Worm (Caenorhabditis elegans): ENCODE measurements around the gene atp-5.

Gene atp-5

DNA sequence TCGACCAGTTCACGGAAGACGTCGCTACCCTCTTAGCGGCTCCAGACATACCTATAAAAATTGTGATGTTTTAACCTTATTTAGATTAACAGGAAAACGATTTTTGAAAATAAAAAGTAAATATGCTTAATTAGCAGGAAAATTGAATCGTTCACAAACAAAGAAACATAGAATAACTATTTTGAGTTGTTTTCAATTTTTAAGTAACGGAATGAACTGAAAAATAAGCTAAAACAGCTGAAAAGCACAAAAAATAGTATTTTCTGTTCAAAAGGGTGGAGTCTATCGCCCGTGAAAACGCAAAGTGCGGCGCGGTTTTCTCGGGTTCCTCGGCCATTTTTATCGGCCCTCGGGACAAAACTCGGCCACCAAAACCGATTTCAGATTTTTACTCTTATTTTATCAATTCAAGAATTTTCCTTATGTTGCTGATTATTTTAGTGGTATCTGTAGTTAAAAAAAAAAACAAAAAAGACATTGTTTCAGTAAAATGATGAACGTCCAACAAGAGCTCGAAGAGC is at the start of gene atp-5, which contains the start of gene lmtr-3:
Gene atp-5, minus strand, starts transcription at position 51 of the 521 bp plus-strand sequence.
Gene lmtr-3, plus strand, starts transcription at position 370 of the 521 bp plus-strand sequence.
- no peak for TF ChIP-seq tab-1 (GFP tag; IDR thresholded peaks at IDR 0.05)
- peak; percentile 34 for TF ChIP-seq cog-1 (tag; optimal IDR thresholded peaks at IDR 0.05)
- TF ChIP-seq T22C8.4 (GFP tag; IDR thresholded peaks at IDR 0.05), result peak; percentile 57; the same call in 1 of the 2 replicates
- TF ChIP-seq ztf-29 (GFP tag; IDR thresholded peaks at IDR 0.05), result no peak
- TF ChIP-seq ref-1 (GFP tag; conservative IDR thresholded peaks at IDR 0.05), result no peak
- TF ChIP-seq med-1 (GFP tag; optimal IDR thresholded peaks at IDR 0.05; ENCODE audit: insufficient read depth), result no peak
- TF ChIP-seq ztf-23 (GFP tag; IDR thresholded peaks at IDR 0.05), result peak; percentile 76
- TF ChIP-seq flt-1 (GFP tag; IDR thresholded peaks at IDR 0.05), result peak; percentile 60
- no peak for TF ChIP-seq klf-2 (GFP tag; conservative IDR thresholded peaks at IDR 0.05)

DNA sequence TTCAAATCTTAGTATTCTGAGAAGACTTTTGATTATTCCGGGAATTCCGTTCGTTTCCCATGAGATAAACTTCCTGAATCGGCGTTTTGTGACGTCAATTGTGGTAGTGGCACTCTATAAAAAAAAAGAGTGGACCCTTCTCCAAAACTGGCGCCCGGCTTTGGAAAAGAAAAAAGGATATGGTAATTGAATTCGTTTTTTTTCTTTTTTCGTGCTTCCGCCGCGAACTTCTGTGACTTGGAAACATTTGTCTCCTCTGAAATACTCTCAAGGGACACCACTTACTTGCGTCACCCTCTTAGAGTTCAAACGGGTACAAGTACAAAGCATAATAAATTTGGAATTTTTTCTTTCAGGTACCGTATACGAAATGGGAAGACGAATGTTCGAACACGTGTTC is 49.0 kb upstream of the atp-5 start:
- no peak for TF ChIP-seq T22C8.4 (GFP tag; IDR thresholded peaks at IDR 0.05)
- no peak for TF ChIP-seq klf-2 (GFP tag; conservative IDR thresholded peaks at IDR 0.05)
- no peak for TF ChIP-seq ztf-23 (GFP tag; IDR thresholded peaks at IDR 0.05)
- no peak for TF ChIP-seq ref-1 (GFP tag; conservative IDR thresholded peaks at IDR 0.05)
- no peak for TF ChIP-seq cog-1 (tag; optimal IDR thresholded peaks at IDR 0.05)
- no peak for TF ChIP-seq ztf-29 (GFP tag; IDR thresholded peaks at IDR 0.05)
- TF ChIP-seq tab-1 (GFP tag; IDR thresholded peaks at IDR 0.05), result no peak
- TF ChIP-seq flt-1 (GFP tag; IDR thresholded peaks at IDR 0.05), result no peak
- no peak for TF ChIP-seq med-1 (GFP tag; optimal IDR thresholded peaks at IDR 0.05; ENCODE audit: insufficient read depth)

DNA sequence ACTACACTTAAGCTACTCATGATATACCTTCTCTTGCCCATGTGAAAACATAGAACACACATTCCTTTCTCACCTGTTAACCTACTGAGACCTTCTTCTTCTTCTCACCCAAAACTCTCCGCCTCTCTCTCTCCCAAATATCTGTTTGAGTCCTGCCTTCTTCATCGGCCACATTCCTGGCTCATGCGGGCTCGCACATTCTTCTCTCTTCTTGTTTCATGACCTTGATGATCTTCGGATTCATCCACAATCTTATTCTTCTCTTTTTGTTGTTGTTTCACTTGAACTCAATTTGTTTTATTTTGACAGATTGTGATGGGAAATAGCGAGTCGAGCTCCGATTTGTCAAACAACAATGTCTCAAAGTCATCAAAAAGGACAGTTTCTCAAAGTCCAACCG is 48.2 kb upstream of the atp-5 start, which contains the start of gene T19C4.5:
Gene T19C4.5, plus strand, starts transcription at position 308 of the 400 bp plus-strand sequence.
- TF ChIP-seq T22C8.4 (GFP tag; IDR thresholded peaks at IDR 0.05), result no peak
- no peak for TF ChIP-seq ztf-23 (GFP tag; IDR thresholded peaks at IDR 0.05)
- TF ChIP-seq ztf-29 (GFP tag; IDR thresholded peaks at IDR 0.05), result no peak
- no peak for TF ChIP-seq klf-2 (GFP tag; conservative IDR thresholded peaks at IDR 0.05)
- no peak for TF ChIP-seq flt-1 (GFP tag; IDR thresholded peaks at IDR 0.05)
- no peak for TF ChIP-seq med-1 (GFP tag; optimal IDR thresholded peaks at IDR 0.05; ENCODE audit: insufficient read depth)
- no peak for TF ChIP-seq cog-1 (tag; optimal IDR thresholded peaks at IDR 0.05)
- no peak for TF ChIP-seq tab-1 (GFP tag; IDR thresholded peaks at IDR 0.05)
- no peak for TF ChIP-seq ref-1 (GFP tag; conservative IDR thresholded peaks at IDR 0.05)

DNA sequence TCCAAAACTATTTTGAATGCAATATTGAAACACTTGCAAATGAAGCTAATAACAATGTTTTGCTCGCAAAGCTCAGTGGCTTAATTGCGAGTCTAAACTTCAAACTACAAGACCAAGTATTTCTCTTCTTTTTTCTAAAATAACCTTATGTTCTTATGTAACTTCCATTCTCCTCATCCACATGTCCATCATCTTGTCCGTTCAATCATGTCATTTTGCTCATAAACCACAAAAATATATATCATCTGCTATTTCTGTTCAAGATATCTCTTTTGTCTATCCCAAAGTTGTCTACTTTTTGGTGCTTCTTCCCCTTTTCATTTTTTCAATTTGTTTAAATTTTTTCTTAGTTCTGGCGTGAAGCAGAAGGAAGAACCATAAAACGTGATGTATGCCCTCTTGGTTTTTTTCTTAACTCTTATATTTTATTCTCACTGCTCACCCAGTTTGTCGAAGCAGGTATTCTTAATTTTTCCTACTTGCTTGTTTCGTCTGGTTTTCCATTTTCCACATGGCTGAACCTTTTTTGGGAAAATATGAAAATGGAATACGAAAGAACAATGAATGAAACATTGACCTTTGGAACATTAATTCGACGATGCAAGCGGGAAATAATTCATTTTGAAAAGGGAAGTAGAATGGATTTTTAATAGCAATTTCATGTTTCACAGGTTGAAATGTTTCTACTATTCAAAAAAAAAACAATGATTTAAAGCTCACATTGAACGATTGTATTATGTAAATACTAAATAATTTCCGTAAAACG is 47.1 kb upstream of the atp-5 start:
- TF ChIP-seq tab-1 (GFP tag; IDR thresholded peaks at IDR 0.05) (no peak), flt-1 (GFP tag; IDR thresholded peaks at IDR 0.05) (no peak), ztf-29 (GFP tag; IDR thresholded peaks at IDR 0.05) (no peak), ref-1 (GFP tag; conservative IDR thresholded peaks at IDR 0.05) (no peak), T22C8.4 (GFP tag; IDR thresholded peaks at IDR 0.05) (no peak), med-1 (GFP tag; optimal IDR thresholded peaks at IDR 0.05; ENCODE audit: insufficient read depth) (no peak), cog-1 (tag; optimal IDR thresholded peaks at IDR 0.05) (no peak), klf-2 (GFP tag; conservative IDR thresholded peaks at IDR 0.05) (no peak), ztf-23 (GFP tag; IDR thresholded peaks at IDR 0.05) (no peak)

DNA sequence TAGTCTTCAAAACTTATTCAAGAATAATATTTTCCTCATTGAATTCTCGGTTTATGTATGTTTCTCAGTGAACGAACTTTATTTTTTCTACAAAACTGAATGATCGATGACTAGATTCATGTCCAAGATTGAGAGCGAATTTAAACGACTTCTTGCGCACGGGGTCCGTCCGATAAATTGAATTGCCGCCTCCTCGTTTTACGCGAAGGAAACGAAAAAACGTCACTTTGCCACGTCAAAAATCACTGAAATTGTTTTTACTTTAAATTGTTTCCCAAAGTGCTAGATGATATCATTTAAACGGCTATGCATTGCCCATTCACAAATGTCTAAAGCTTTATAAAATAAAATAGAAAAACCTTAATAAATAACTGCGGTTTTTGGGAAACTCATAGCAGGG is 44.1 kb upstream of the atp-5 start:
- TF ChIP-seq ref-1 (GFP tag; conservative IDR thresholded peaks at IDR 0.05) (no peak), ztf-29 (GFP tag; IDR thresholded peaks at IDR 0.05) (no peak), med-1 (GFP tag; optimal IDR thresholded peaks at IDR 0.05; ENCODE audit: insufficient read depth) (no peak), tab-1 (GFP tag; IDR thresholded peaks at IDR 0.05) (no peak), ztf-23 (GFP tag; IDR thresholded peaks at IDR 0.05) (no peak), klf-2 (GFP tag; conservative IDR thresholded peaks at IDR 0.05) (no peak), T22C8.4 (GFP tag; IDR thresholded peaks at IDR 0.05) (no peak), flt-1 (GFP tag; IDR thresholded peaks at IDR 0.05) (no peak), cog-1 (tag; optimal IDR thresholded peaks at IDR 0.05) (no peak)

DNA sequence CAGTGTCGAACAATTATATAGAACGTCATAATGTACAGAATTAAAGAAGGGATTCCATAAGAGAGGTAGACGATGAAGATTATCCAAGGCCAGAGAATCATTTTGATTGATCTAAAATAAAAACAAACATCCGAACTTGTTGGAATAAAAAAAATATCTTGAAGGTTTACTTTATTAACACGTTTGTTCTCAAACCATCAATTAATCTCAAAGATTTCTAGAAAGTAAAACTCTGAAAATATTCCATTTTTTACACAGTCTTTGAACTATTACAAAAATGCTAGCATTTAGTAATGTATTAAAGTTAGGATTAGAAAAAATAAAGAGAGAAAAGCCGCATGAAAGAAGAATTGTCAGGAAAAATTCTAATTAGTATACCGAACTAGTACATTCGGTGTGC is 40.8 kb upstream of the atp-5 start, which contains the start of gene srg-40:
Gene srg-40, minus strand, starts transcription at position 101 of the 400 bp plus-strand sequence.
- no peak for TF ChIP-seq T22C8.4 (GFP tag; IDR thresholded peaks at IDR 0.05)
- TF ChIP-seq ztf-29 (GFP tag; IDR thresholded peaks at IDR 0.05), result no peak
- TF ChIP-seq cog-1 (tag; optimal IDR thresholded peaks at IDR 0.05), result no peak
- TF ChIP-seq klf-2 (GFP tag; conservative IDR thresholded peaks at IDR 0.05), result no peak
- TF ChIP-seq ztf-23 (GFP tag; IDR thresholded peaks at IDR 0.05), result no peak
- no peak for TF ChIP-seq flt-1 (GFP tag; IDR thresholded peaks at IDR 0.05)
- TF ChIP-seq ref-1 (GFP tag; conservative IDR thresholded peaks at IDR 0.05), result no peak
- TF ChIP-seq med-1 (GFP tag; optimal IDR thresholded peaks at IDR 0.05; ENCODE audit: insufficient read depth), result no peak
- TF ChIP-seq tab-1 (GFP tag; IDR thresholded peaks at IDR 0.05), result no peak

DNA sequence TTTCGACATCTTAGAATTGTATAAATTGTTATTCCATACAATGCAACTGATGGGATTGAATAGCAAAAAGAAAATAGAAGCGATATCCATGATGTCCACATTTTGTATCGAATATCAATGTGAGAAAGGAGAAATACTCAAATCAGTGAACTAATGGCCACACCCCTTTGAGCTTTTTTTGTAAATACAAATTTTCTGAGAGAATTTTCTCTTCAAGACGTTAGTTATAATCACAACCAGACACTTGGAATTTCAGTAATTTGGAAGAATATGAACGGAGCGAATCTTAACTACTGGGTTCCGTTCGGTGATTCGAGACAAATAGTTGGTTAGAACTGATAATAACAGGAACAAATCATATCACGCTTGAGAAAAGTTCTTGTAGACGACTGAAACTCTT is 38.1 kb upstream of the atp-5 start, which contains the start of gene srg-41:
Gene srg-41, minus strand, starts transcription at position 101 of the 400 bp plus-strand sequence.
- TF ChIP-seq med-1 (GFP tag; optimal IDR thresholded peaks at IDR 0.05; ENCODE audit: insufficient read depth), result no peak
- TF ChIP-seq T22C8.4 (GFP tag; IDR thresholded peaks at IDR 0.05), result no peak
- no peak for TF ChIP-seq ref-1 (GFP tag; conservative IDR thresholded peaks at IDR 0.05)
- no peak for TF ChIP-seq ztf-29 (GFP tag; IDR thresholded peaks at IDR 0.05)
- no peak for TF ChIP-seq tab-1 (GFP tag; IDR thresholded peaks at IDR 0.05)
- no peak for TF ChIP-seq flt-1 (GFP tag; IDR thresholded peaks at IDR 0.05)
- no peak for TF ChIP-seq klf-2 (GFP tag; conservative IDR thresholded peaks at IDR 0.05)
- TF ChIP-seq ztf-23 (GFP tag; IDR thresholded peaks at IDR 0.05), result no peak
- TF ChIP-seq cog-1 (tag; optimal IDR thresholded peaks at IDR 0.05), result no peak

DNA sequence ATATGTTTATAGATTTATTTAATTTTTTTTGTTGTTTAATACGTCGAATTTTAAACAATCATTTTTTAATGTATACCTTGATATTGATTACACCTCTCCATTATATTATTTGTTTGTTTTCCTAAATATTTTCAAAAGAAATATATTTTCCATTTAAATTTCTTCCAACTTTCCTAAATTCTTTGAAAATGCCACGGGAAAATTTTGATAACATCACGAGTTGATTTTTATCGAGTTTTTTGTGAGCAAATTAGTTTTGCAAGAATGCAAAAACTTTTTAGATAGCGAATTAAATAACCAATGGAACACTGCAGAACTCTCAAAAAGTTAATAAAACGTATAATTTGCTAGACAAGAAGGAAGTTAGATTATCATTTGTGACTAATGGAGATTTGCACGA is 34.3 kb upstream of the atp-5 start, which contains the start of gene srg-42:
Gene srg-42, minus strand, starts transcription at position 101 of the 400 bp plus-strand sequence.
- TF ChIP-seq cog-1 (tag; optimal IDR thresholded peaks at IDR 0.05), result no peak
- no peak for TF ChIP-seq tab-1 (GFP tag; IDR thresholded peaks at IDR 0.05)
- TF ChIP-seq klf-2 (GFP tag; conservative IDR thresholded peaks at IDR 0.05), result no peak

DNA sequence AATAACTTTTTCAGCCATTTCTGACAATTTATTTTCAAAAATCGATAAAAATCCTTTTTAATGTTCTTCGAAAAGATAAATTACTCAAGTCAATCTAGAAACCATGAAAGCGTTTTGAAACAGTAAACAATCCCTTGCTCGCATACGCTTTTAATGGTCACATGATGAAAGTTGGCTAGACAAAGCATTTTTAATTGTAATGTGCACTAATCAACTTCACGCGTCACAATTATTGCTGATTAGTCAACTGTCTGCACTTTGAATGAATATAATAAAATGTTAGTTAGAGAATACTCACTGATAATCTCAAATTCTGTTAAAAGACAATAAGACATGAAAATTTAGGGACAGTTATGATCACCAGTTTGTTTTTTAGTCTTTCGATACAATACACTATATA is 32.9 kb upstream of the atp-5 start:
- TF ChIP-seq klf-2 (GFP tag; conservative IDR thresholded peaks at IDR 0.05), result no peak
- TF ChIP-seq flt-1 (GFP tag; IDR thresholded peaks at IDR 0.05), result no peak
- no peak for TF ChIP-seq ztf-23 (GFP tag; IDR thresholded peaks at IDR 0.05)
- TF ChIP-seq med-1 (GFP tag; optimal IDR thresholded peaks at IDR 0.05; ENCODE audit: insufficient read depth), result no peak
- TF ChIP-seq cog-1 (tag; optimal IDR thresholded peaks at IDR 0.05), result no peak
- no peak for TF ChIP-seq T22C8.4 (GFP tag; IDR thresholded peaks at IDR 0.05)
- TF ChIP-seq ref-1 (GFP tag; conservative IDR thresholded peaks at IDR 0.05), result no peak
- no peak for TF ChIP-seq ztf-29 (GFP tag; IDR thresholded peaks at IDR 0.05)
- TF ChIP-seq tab-1 (GFP tag; IDR thresholded peaks at IDR 0.05), result no peak

Measured in whole organism, midembryonic.